Worm (Caenorhabditis elegans): ENCODE data around the gene T04C9.1.

The T04C9.1 gene

DNA sequence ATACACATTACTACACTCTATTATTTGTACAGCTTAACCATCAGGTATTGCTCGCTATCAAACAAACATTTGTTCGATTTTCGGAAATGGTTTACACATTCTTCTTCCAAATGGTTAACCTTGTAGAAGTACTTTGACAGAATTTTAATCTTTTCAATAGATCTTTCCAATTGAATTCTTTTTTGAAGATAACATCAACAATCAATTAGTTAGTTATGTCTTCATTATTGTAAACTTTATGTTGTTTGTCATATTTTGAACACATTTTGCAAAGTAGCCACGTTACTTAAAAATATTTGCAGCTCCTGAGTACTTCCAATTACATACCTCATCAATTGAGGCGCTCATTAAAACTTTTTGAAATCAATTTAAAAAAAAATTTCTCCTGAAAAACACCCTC lies 27.6 kb upstream of the T04C9.1 start:
- TF ChIP-seq zip-8 (tag; optimal IDR thresholded peaks at IDR 0.05) (no peak), lin-13 (tag; optimal IDR thresholded peaks at IDR 0.05) (no peak), bed-3 (GFP tag; optimal IDR thresholded peaks at IDR 0.05) (no peak), tbx-8 (GFP tag; optimal IDR thresholded peaks at IDR 0.05) (no peak), blmp-1 (tag; optimal IDR thresholded peaks at IDR 0.05) (no peak), mls-2 (tag; optimal IDR thresholded peaks at IDR 0.05) (no peak), drap-1 (GFP tag; optimal IDR thresholded peaks at IDR 0.05) (no peak), sem-2 (GFP tag; optimal IDR thresholded peaks at IDR 0.05) (no peak), nhr-28 (tag; optimal IDR thresholded peaks at IDR 0.05) (no peak), nhr-237 (tag; optimal IDR thresholded peaks at IDR 0.05) (no peak), cnd-1 (tag; optimal IDR thresholded peaks at IDR 0.05) (no peak), mab-5 (tag; optimal IDR thresholded peaks at IDR 0.05) (no peak), ztf-11 (tag; optimal IDR thresholded peaks at IDR 0.05) (no peak), mep-1 (tag; optimal IDR thresholded peaks at IDR 0.05) (no peak), nhr-76 (tag; optimal IDR thresholded peaks at IDR 0.05) (no peak), M03D4.4 (tag; optimal IDR thresholded peaks at IDR 0.05) (no peak), sptf-1 (tag; optimal IDR thresholded peaks at IDR 0.05) (no peak)

- TF ChIP-seq mls-2 (tag; optimal IDR thresholded peaks at IDR 0.05) (no peak), mep-1 (tag; optimal IDR thresholded peaks at IDR 0.05) (no peak), sem-2 (GFP tag; optimal IDR thresholded peaks at IDR 0.05) (no peak), ceh-39 (tag; optimal IDR thresholded peaks at IDR 0.05) (no peak), nhr-12 (tag; optimal IDR thresholded peaks at IDR 0.05) (no peak)
Observed at ce11 chrIII:5965839-5966463, 27.1 kb upstream of the T04C9.1 start, which contains the start of gene dct-6. Gene dct-6, plus strand, starts transcription at chrIII:5966413.

DNA sequence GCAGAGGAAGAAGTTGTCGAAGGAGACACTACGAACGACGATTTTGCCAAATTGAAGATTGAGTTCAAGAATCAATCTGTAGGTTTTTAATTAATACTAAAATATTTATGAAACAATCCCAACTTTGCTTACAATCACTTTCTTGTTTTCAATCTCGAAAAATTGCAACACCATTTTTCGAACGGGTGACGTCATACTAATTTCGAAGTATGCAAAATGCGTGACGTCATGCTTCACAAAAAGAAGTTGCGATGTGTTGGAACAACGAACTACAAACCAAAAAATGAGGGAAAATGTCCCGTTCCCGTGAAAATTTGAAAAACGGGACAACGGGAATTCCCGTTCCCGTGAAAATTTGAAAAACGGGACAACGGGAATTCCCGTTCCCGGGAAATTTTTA lies 25.4 kb upstream of the T04C9.1 start:
- TF ChIP-seq pha-4 (tag; optimal IDR thresholded peaks at IDR 0.05) = no peak
- TF ChIP-seq zip-8 (tag; optimal IDR thresholded peaks at IDR 0.05) = peak; percentile 94
- no peak for TF ChIP-seq ztf-11 (tag; optimal IDR thresholded peaks at IDR 0.05)

DNA sequence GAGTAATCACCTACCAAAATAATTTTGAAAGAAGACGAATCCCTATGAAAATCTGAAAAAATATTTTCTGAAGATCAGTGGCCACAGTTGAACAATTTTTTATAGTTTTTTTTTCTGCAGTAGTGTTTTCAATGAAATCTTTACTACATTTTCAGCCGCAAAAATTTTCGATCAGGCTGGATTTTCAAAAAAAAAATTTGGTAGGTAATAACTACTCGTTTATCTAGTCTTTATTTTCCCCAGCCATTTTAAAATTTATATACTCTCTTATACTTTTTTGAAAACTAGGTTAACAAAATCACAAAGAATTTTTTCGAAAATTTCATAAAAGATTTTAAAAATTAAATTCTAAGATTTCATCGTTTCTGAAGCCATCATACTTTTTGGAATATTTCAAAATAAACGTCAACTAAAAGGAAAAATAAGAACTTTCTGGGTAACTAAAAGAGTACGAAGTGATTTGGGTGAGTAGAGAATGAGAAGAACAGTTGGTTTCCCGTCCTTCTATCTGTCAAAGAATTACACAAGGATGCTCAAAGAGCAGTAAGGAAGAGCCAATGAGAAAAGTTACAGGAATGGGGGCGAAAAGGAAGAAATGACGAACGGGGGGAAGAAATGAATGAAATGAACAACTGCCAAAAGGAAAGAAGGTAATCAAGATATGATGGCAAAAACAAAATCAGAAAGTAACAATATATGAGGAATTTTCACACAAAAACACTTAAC lies 17.8 kb upstream of the T04C9.1 start, which contains the start of gene mlp-1:
Gene mlp-1, minus strand, starts transcription at position 51 of the 726 bp plus-strand sequence.
- TF ChIP-seq drap-1 (GFP tag; optimal IDR thresholded peaks at IDR 0.05) = no peak
- TF ChIP-seq lin-32 (GFP tag; optimal IDR thresholded peaks at IDR 0.05) = no peak
- no peak for TF ChIP-seq nhr-76 (tag; optimal IDR thresholded peaks at IDR 0.05)
- TF ChIP-seq unc-62 (GFP tag; optimal IDR thresholded peaks at IDR 0.05) = peak; percentile 56
- TF ChIP-seq hlh-1 (tag; optimal IDR thresholded peaks at IDR 0.05) = peak; percentile 86
- TF ChIP-seq unc-120 (tag; optimal IDR thresholded peaks at IDR 0.05; ENCODE audit: poor library complexity, severe bottlenecking) = peak; percentile 15

DNA sequence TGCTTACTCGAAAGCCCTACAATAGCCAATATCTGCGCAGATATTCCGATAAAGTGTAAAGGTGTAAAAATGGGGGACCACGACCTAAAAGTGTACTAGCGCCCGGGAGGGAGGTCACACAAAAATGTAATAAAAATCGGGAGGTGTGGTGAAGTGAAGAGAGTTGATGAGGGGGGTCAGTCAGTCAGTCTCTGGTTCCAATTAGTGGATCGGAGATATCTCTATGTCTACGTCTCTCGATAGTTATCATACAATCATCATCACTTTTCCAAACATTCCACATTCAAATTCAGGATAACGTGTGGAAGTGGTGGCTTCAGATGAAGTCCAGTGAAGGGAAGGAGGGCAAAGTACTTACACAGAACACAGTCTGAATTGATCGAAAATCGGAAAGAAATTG lies 17.0 kb upstream of the T04C9.1 start:
- TF ChIP-seq cnd-1 (tag; optimal IDR thresholded peaks at IDR 0.05) (no peak), ham-2 (GFP tag; optimal IDR thresholded peaks at IDR 0.05) (no peak), lin-32 (GFP tag; optimal IDR thresholded peaks at IDR 0.05) (no peak), flh-1 (GFP tag; optimal IDR thresholded peaks at IDR 0.05) (no peak), nhr-2 (tag; optimal IDR thresholded peaks at IDR 0.05) (no peak), bed-3 (GFP tag; optimal IDR thresholded peaks at IDR 0.05) (no peak)

- TF ChIP-seq drap-1 (GFP tag; optimal IDR thresholded peaks at IDR 0.05) (no peak), nhr-2 (tag; optimal IDR thresholded peaks at IDR 0.05) (peak; percentile 84), lin-32 (GFP tag; optimal IDR thresholded peaks at IDR 0.05) (peak; percentile 11), pha-4 (tag; optimal IDR thresholded peaks at IDR 0.05) (peak; percentile 67), nhr-237 (tag; optimal IDR thresholded peaks at IDR 0.05) (no peak), M03D4.4 (tag; optimal IDR thresholded peaks at IDR 0.05) (peak; percentile 11), ceh-39 (tag; optimal IDR thresholded peaks at IDR 0.05) (no peak), nhr-28 (tag; optimal IDR thresholded peaks at IDR 0.05) (no peak), hlh-1 (tag; optimal IDR thresholded peaks at IDR 0.05) (peak; percentile 9)
Observed at ce11 chrIII:5980274-5980918, 12.6 kb upstream of the T04C9.1 start.

All from whole organism, mixed stage, embryonic.